Fruit fly (Drosophila melanogaster) whole organism, embryonic: Measurements from ENCODE around the gene CG13096.
A peak's percentile ranks its signal among the peaks of the same experiment; 100 is the strongest.

ENCODE experiments used
- Adf1 ChIP-seq: fragments of 200-800 bp; sonication (Bioruptor generic); IDR thresholded peaks from 2 replicates; pipeline ENCODE4 v1.3.6; 2022; ENCODE audit warnings: missing biosample characterization, missing genetic modification characterization
- BEAF-32 ChIP-seq: fragments of 200-800 bp; sonication (Bioruptor generic); optimal IDR thresholded peaks from 3 replicates; lab custom pipeline; 2017; ENCODE audit warnings: missing biosample characterization, missing genetic modification characterization, mild to moderate bottlenecking, moderate library complexity, missing genetic modification reagents
- Bgb ChIP-seq: fragments of 200-800 bp; sonication (Bioruptor generic); IDR thresholded peaks from 2 replicates; pipeline ENCODE4 v1.3.6; 2022; ENCODE audit warnings: missing biosample characterization, missing genetic modification characterization; ENCODE audit not compliant: partially characterized antibody
- BtbVII ChIP-seq: fragments of 200-800 bp; sonication (Bioruptor generic); optimal IDR thresholded peaks from 3 replicates; lab custom pipeline; 2017; ENCODE audit warnings: missing biosample characterization, mild to moderate bottlenecking, missing genetic modification characterization
- CG10267 ChIP-seq: fragments of 200-800 bp; sonication (Bioruptor generic); optimal IDR thresholded peaks from 2 replicates; lab custom pipeline; 2018; ENCODE audit warnings: missing biosample characterization, mild to moderate bottlenecking, missing genetic modification characterization, moderate library complexity
- CG11695 ChIP-seq: fragments of 200-800 bp; sonication (Bioruptor generic); IDR thresholded peaks from 3 replicates; pipeline ENCODE4 v1.3.6; 2022; ENCODE audit warnings: missing biosample characterization, missing genetic modification characterization
- CG11696 ChIP-seq: fragments of 200-800 bp; sonication (Bioruptor generic); IDR thresholded peaks from 2 replicates; pipeline ENCODE4 v1.3.6; 2022; ENCODE audit warnings: missing biosample characterization, missing genetic modification characterization
- CG14441 ChIP-seq: fragments of 200-800 bp; sonication (Bioruptor generic); IDR thresholded peaks from 2 replicates; pipeline ENCODE4 v1.3.6; 2022; ENCODE audit warnings: missing biosample characterization, missing genetic modification characterization
- CG14860 ChIP-seq: fragments of 200-800 bp; sonication (Bioruptor generic); IDR thresholded peaks from 3 replicates; pipeline ENCODE4 v1.3.6; 2022; ENCODE audit warnings: missing biosample characterization, missing genetic modification characterization; ENCODE audit not compliant: partially characterized antibody
- CG15269 ChIP-seq: fragments of 200-800 bp; sonication (Bioruptor generic); optimal IDR thresholded peaks from 2 replicates; lab custom pipeline; 2018; ENCODE audit warnings: missing biosample characterization, mild to moderate bottlenecking, missing genetic modification characterization, moderate library complexity
- CG16779 ChIP-seq: fragments of 200-800 bp; sonication (Bioruptor generic); IDR thresholded peaks from 2 replicates; pipeline ENCODE4 v1.3.6; 2022; ENCODE audit warnings: missing biosample characterization, missing genetic modification characterization
- CG16813 ChIP-seq: fragments of 200-800 bp; sonication (Bioruptor generic); IDR thresholded peaks from 3 replicates; pipeline ENCODE4 v1.3.6; 2022; ENCODE audit warnings: missing biosample characterization, missing genetic modification characterization; ENCODE audit not compliant: partially characterized antibody
- CG17328 ChIP-seq: fragments of 200-800 bp; sonication (Bioruptor generic); IDR thresholded peaks from 2 replicates; pipeline ENCODE4 v1.3.6; 2022; ENCODE audit warnings: missing biosample characterization, missing genetic modification characterization
- CG17359 ChIP-seq: fragments of 200-800 bp; sonication (Bioruptor generic); optimal IDR thresholded peaks from 3 replicates; lab custom pipeline; 2018; ENCODE audit warnings: missing biosample characterization, mild to moderate bottlenecking, missing genetic modification characterization, moderate library complexity
- CG17912 ChIP-seq: fragments of 200-800 bp; sonication (Bioruptor generic); optimal IDR thresholded peaks from 2 replicates; lab custom pipeline; 2018; ENCODE audit warnings: missing biosample characterization, mild to moderate bottlenecking, missing genetic modification characterization
- CG18011 ChIP-seq: fragments of 200-800 bp; sonication (Bioruptor generic); optimal IDR thresholded peaks from 2 replicates; lab custom pipeline; 2017; ENCODE audit warnings: missing biosample characterization, missing genetic modification characterization, mild to moderate bottlenecking, moderate library complexity, missing genotype
- CG33213 ChIP-seq: fragments of 200-800 bp; sonication (Bioruptor generic); optimal IDR thresholded peaks from 3 replicates; lab custom pipeline; 2016; ENCODE audit warnings: missing biosample characterization, missing genetic modification characterization
- CG3726 ChIP-seq: fragments of 200-800 bp; sonication (Bioruptor generic); IDR thresholded peaks from 3 replicates; pipeline ENCODE4, ENCODE4 v1.3.6; 2022; ENCODE audit warnings: missing biosample characterization, missing genetic modification characterization
- CG3995 ChIP-seq: fragments of 200-800 bp; sonication (Bioruptor generic); optimal IDR thresholded peaks from 3 replicates; lab custom pipeline; 2016; ENCODE audit warnings: missing biosample characterization, missing genetic modification characterization
- CG6854 ChIP-seq: fragments of 200-800 bp; sonication (Bioruptor generic); optimal IDR thresholded peaks from 3 replicates; lab custom pipeline; 2017; ENCODE audit warnings: missing biosample characterization, mild to moderate bottlenecking, missing genetic modification characterization
- CG7928 ChIP-seq: fragments of 200-800 bp; sonication (Bioruptor generic); optimal IDR thresholded peaks from 2 replicates; lab custom pipeline; 2017; ENCODE audit warnings: missing biosample characterization, mild to moderate bottlenecking, missing genetic modification characterization
- CG8388 ChIP-seq: fragments of 200-800 bp; sonication (Bioruptor generic); optimal IDR thresholded peaks from 2 replicates; lab custom pipeline; 2019; ENCODE audit warnings: missing biosample characterization, mild to moderate bottlenecking, missing genetic modification characterization, moderate library complexity
- Dbx ChIP-seq: fragments of 200-800 bp; sonication (Bioruptor generic); IDR thresholded peaks from 3 replicates; pipeline ENCODE4 v1.3.6; 2022; ENCODE audit warnings: missing biosample characterization, missing genetic modification characterization
- Dref ChIP-seq: fragments of 200-800 bp; sonication (Bioruptor generic); IDR thresholded peaks from 2 replicates; pipeline ENCODE4 v1.3.6; 2022; ENCODE audit warnings: missing biosample characterization, missing genetic modification characterization
- E2f1 ChIP-seq: fragments of 200-800 bp; sonication (Bioruptor generic); IDR thresholded peaks from 2 replicates; pipeline ENCODE4 v1.3.6; 2022; ENCODE audit warnings: missing biosample characterization, missing genetic modification characterization
- E2f2 ChIP-seq: fragments of 200-800 bp; sonication (Bioruptor generic); IDR thresholded peaks from 2 replicates; pipeline ENCODE4 v1.3.6; 2022; ENCODE audit warnings: missing biosample characterization, missing genetic modification characterization
- Eip74EF ChIP-seq, 2 experiments: fragments of 200-800 bp in 1 of 2; fragments of >200 bp in 1 of 2; sonication (Bioruptor generic) in 1 of 2; optimal IDR thresholded peaks; 2 replicates each; lab custom pipeline; 2017 to 2019; ENCODE audit warnings: missing biosample characterization in 2 of 2, missing genetic modification characterization in 2 of 2, mild to moderate bottlenecking in 1 of 2, moderate library complexity in 1 of 2
- Fer2 ChIP-seq: fragments of 200-800 bp; sonication (Bioruptor generic); optimal IDR thresholded peaks from 2 replicates; lab custom pipeline; 2018; ENCODE audit warnings: missing biosample characterization, mild to moderate bottlenecking, missing genetic modification characterization, moderate library complexity
- H2.0 ChIP-seq: fragments of 200-800 bp; sonication (Bioruptor generic); IDR thresholded peaks from 2 replicates; pipeline ENCODE4 v1.3.6; 2022; ENCODE audit warnings: missing biosample characterization, missing genetic modification characterization
- HLH54F ChIP-seq: fragments of 200-800 bp; sonication (Bioruptor generic); optimal IDR thresholded peaks from 3 replicates; lab custom pipeline; 2016; ENCODE audit warnings: missing biosample characterization, missing genetic modification characterization
- Opbp ChIP-seq: fragments of 200-800 bp; sonication (Bioruptor generic); IDR thresholded peaks from 3 replicates; pipeline ENCODE4 v1.3.6; 2022; ENCODE audit warnings: missing biosample characterization, missing genetic modification characterization; ENCODE audit not compliant: partially characterized antibody
- Sox100B ChIP-seq: fragments of 200-800 bp; sonication (Bioruptor generic); optimal IDR thresholded peaks from 3 replicates; lab custom pipeline; 2018; ENCODE audit warnings: missing biosample characterization, mild to moderate bottlenecking, missing genetic modification characterization
- Sox102F ChIP-seq: fragments of 200-800 bp; sonication (Bioruptor generic); optimal IDR thresholded peaks from 2 replicates; lab custom pipeline; 2018; ENCODE audit warnings: missing biosample characterization, mild to moderate bottlenecking, missing genetic modification characterization, moderate library complexity
- Sry-δ ChIP-seq: fragments of 200-800 bp; sonication (Bioruptor generic); optimal IDR thresholded peaks from 2 replicates; lab custom pipeline; 2016; ENCODE audit warnings: missing biosample characterization, missing genetic modification characterization
- Stat92E ChIP-seq, 3 experiments: fragments of >200 bp in 2 of 3; fragments of 200-800 bp in 1 of 3; sonication (Bioruptor generic) in 1 of 3; optimal IDR thresholded peaks; 2 replicates each; lab custom pipeline; 2017 to 2019; ENCODE audit warnings: missing biosample characterization in 3 of 3, missing genetic modification characterization in 3 of 3, mild to moderate bottlenecking in 1 of 3, moderate library complexity in 1 of 3
- abd-A ChIP-seq: fragments of 200-800 bp; sonication (Bioruptor generic); optimal IDR thresholded peaks from 3 replicates; lab custom pipeline; 2019; ENCODE audit warnings: missing biosample characterization, mild to moderate bottlenecking, missing genetic modification characterization, moderate library complexity
- amos ChIP-seq: fragments of 200-800 bp; sonication (Bioruptor generic); IDR thresholded peaks from 2 replicates; pipeline ENCODE4 v1.3.6; 2022; ENCODE audit warnings: missing biosample characterization, missing genetic modification characterization; ENCODE audit not compliant: partially characterized antibody
- ato ChIP-seq: fragments of 200-800 bp; sonication (Bioruptor generic); IDR thresholded peaks from 2 replicates; pipeline ENCODE4 v1.3.6; 2022; ENCODE audit warnings: missing biosample characterization, missing genetic modification characterization; ENCODE audit not compliant: partially characterized antibody
- gce ChIP-seq: fragments of 200-800 bp; sonication (Bioruptor generic); IDR thresholded peaks from 3 replicates; pipeline ENCODE4 v1.3.6; 2022; ENCODE audit warnings: missing biosample characterization, missing genetic modification characterization
- grn ChIP-seq: fragments of 200-800 bp; sonication (Bioruptor generic); optimal IDR thresholded peaks from 3 replicates; lab custom pipeline; 2017; ENCODE audit warnings: missing biosample characterization, missing genetic modification characterization
- jigr1 ChIP-seq: fragments of 200-800 bp; sonication (Bioruptor generic); IDR thresholded peaks from 3 replicates; pipeline ENCODE4 v1.3.6; 2022; ENCODE audit warnings: missing biosample characterization, missing genetic modification characterization
- knrl ChIP-seq: fragments of 200-800 bp; sonication (Bioruptor generic); IDR thresholded peaks from 3 replicates; pipeline ENCODE4 v1.3.6; 2022; ENCODE audit warnings: missing biosample characterization, missing genetic modification characterization; ENCODE audit not compliant: partially characterized antibody
- nau ChIP-seq: fragments of 200-800 bp; sonication (Bioruptor generic); optimal IDR thresholded peaks from 3 replicates; lab custom pipeline; 2017; ENCODE audit warnings: missing biosample characterization, mild to moderate bottlenecking, missing genetic modification characterization, missing genetic modification reagents
- shn ChIP-seq: fragments of 200-800 bp; sonication (Bioruptor generic); optimal IDR thresholded peaks from 3 replicates; lab custom pipeline; 2016; ENCODE audit warnings: missing biosample characterization, missing genetic modification characterization
- sqz ChIP-seq: fragments of 200-800 bp; sonication (Bioruptor generic); optimal IDR thresholded peaks from 3 replicates; lab custom pipeline; 2018; ENCODE audit warnings: missing biosample characterization, mild to moderate bottlenecking, missing genetic modification characterization
- stwl ChIP-seq: fragments of 200-800 bp; sonication (Bioruptor generic); optimal IDR thresholded peaks from 3 replicates; lab custom pipeline; 2018; ENCODE audit warnings: missing biosample characterization, mild to moderate bottlenecking, missing genetic modification characterization, moderate library complexity
- tgo ChIP-seq: fragments of 200-800 bp; sonication (Bioruptor generic); IDR thresholded peaks from 3 replicates; pipeline ENCODE4 v1.3.6; 2022; ENCODE audit warnings: missing biosample characterization, missing genetic modification characterization
- vnd ChIP-seq: fragments of 200-800 bp; sonication (Bioruptor generic); IDR thresholded peaks from 3 replicates; pipeline ENCODE4 v1.3.6; 2022; ENCODE audit warnings: missing biosample characterization, missing genetic modification characterization; ENCODE audit not compliant: partially characterized antibody
- zfh2 ChIP-seq: fragments of 200-800 bp; sonication (Bioruptor generic); optimal IDR thresholded peaks from 2 replicates; lab custom pipeline; 2016; ENCODE audit warnings: missing biosample characterization, missing genetic modification characterization

CG13096 gene

dm6 chr2L:8477971-8478370, 33.7 kb downstream of the CG13096 start (continued):
- TF ChIP-seq CG11695 (GFP tag; lab: Robert Waterston, UW) (no peak), CG18011 (GFP tag; lab: Kevin White, UChicago) (no peak), shn (no peak), CG11696 (GFP tag; lab: Robert Waterston, UW) (no peak), H2.0 (GFP tag; lab: Robert Waterston, UW) (no peak), Fer2 (no peak), CG8388 (GFP tag; lab: Kevin White, UChicago) (no peak), CG17328 (GFP tag; lab: Robert Waterston, UW) (no peak), CG10267 (tag; lab: Kevin White, UChicago) (peak; percentile 78), CG33213 (GFP tag; lab: Kevin White, UChicago) (peak; percentile 46), BEAF-32 (GFP tag; lab: Kevin White, UChicago) (peak; percentile 54), sqz (GFP tag; lab: Kevin White, UChicago) (no peak), tgo (no peak), ato (GFP tag; lab: Robert Waterston, UW) (0 out of 2 replicates have a peak, but pooled peaks have one; percentile 29), CG16779 (GFP tag; lab: Robert Waterston, UW) (no peak), vnd (peak; percentile 36; the same call in 2 of the 3 replicates), gce (GFP tag; lab: Robert Waterston, UW) (no peak), CG14860 (GFP tag; lab: Robert Waterston, UW) (peak; percentile 54), BtbVII (GFP tag; lab: Kevin White, UChicago) (no peak), zfh2 (GFP tag; lab: Kevin White, UChicago) (no peak), Sry-δ (GFP tag; lab: Kevin White, UChicago) (peak; percentile 69), knrl (GFP tag; lab: Robert Waterston, UW) (peak; percentile 69; the same call in 2 of the 3 replicates), nau (GFP tag; lab: Kevin White, UChicago) (no peak), CG3995 (GFP tag; lab: Kevin White, UChicago) (no peak), CG17912 (no peak), Eip74EF (GFP tag; optimal IDR thresholded peaks at IDR 0.05; lab: Kevin White, UChicago) (peak in 1 of 2 experiments; percentile 90), Dref (peak; percentile 89), Dbx (GFP tag; lab: Robert Waterston, UW) (no peak), E2f2 (GFP tag; lab: Robert Waterston, UW) (peak; percentile 90), CG15269 (tag; lab: Kevin White, UChicago) (no peak), Bgb (GFP tag; lab: Robert Waterston, UW) (peak; percentile 56; the same call in 1 of the 2 replicates), Sox102F (GFP tag; lab: Kevin White, UChicago) (peak; percentile 68), jigr1 (GFP tag; lab: Robert Waterston, UW) (no peak), CG14441 (no peak), abd-A (tag; lab: Kevin White, UChicago) (no peak), E2f1 (GFP tag; lab: Robert Waterston, UW) (no peak), CG16813 (GFP tag; lab: Robert Waterston, UW) (no peak), Stat92E (GFP tag; optimal IDR thresholded peaks at IDR 0.05; lab: Kevin White, UChicago) (no peak), Opbp (GFP tag; lab: Robert Waterston, UW) (peak; percentile 72; the same call in 2 of the 3 replicates), CG17359 (tag; lab: Kevin White, UChicago) (no peak), Adf1 (GFP tag; lab: Robert Waterston, UW) (no peak), CG6854 (GFP tag; lab: Kevin White, UChicago) (no peak), stwl (tag; lab: Kevin White, UChicago) (peak; percentile 86), amos (GFP tag; lab: Robert Waterston, UW) (peak; percentile 65), CG7928 (GFP tag; lab: Kevin White, UChicago) (no peak), Sox100B (GFP tag; lab: Kevin White, UChicago) (no peak), grn (GFP tag; lab: Kevin White, UChicago) (no peak), CG3726 (GFP tag; lab: Robert Waterston, UW) (no peak), HLH54F (GFP tag; lab: Kevin White, UChicago) (peak; percentile 1)
- TF ChIP-seq, all 482 proteins: peak for 80
